Worm (Caenorhabditis elegans): ENCODE results near the gene T20D4.19.
A peak's percentile ranks its signal among the peaks of the same experiment; 100 is the strongest.
"Not testable (repeated sequence)": the region's sequence is repeated elsewhere in the genome, so short reads cannot be mapped to it uniquely, and the experiment has no call there.

The T20D4.19 gene

DNA sequence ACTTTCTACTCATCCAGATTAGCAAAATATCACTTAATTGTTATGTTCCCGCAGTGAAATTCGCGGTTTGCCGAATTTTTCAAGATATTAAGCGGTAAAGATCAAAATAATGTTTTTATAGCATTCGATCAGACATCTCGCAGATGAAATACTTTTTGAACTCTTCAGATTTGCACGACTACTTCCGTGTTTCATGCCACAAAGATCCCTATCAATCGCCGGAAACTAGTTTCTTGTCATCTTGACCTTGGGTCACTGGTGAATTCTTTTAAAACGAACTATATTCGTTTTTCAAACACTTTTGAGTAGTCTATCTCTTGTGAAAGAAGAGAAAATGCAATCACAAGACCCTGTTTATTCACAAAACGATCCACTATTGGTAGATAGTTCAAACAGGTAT lies 18.4 kb downstream of the T20D4.19 start, which contains the start of gene txt-11:
txt-11 (plus strand) TSS at position 301 of the 400 bp plus-strand sequence.
- TF ChIP-seq F39B2.1 (GFP tag; IDR thresholded peaks at IDR 0.05) (no peak), F52B5.7 (tag; optimal IDR thresholded peaks at IDR 0.05) (no peak)

DNA sequence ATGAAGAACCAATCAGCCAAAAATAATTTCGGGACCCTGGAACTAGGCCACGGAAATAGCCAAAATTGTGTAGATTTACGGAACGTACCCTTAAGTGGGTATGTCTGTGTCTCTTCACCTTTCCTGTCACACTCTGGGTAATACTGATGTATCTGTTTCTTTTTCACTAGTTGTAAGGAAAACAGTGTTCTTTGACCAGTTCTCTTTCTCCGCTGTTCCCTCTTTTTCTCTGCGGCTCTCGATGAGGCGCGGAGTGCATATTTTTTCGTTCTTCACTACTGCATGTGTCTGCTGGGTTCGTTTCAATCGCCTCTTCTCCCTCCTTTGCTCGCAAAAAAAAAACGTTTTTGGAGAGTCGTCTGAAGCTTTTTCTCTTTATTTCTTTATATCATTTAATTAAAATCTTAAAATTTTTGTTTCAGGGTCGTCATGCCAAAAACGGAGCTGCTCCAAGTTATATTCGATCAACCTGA lies 21.3 kb downstream of the T20D4.19 start, which contains the start of gene arrd-22:
arrd-22 (plus strand) TSS at position 423 of the 473 bp plus-strand sequence.
- TF ChIP-seq ceh-27 (GFP tag; optimal IDR thresholded peaks at IDR 0.05): peak; percentile 15
- TF ChIP-seq pha-4 (tag; optimal IDR thresholded peaks at IDR 0.05): no peak

DNA sequence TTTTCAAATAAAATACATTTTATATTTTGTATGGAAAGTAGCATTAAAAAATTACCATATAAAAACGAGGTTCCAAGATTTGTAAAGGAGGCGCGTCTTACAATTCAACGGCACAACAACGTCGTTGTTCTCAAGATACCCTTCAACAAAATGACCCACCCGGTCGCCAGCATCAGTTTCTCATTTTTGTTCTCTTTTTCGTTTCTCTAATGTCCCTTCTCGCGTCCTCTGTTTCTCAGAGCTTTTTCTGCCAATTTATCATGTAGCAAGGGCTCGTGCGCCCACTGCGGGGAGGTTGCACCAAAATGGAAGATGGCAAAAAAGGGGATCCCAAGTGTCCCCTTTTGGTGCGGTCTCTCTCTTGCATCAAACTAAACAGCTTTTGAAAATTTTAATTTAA lies 21.9 kb downstream of the T20D4.19 start:
- TF ChIP-seq zim-3 (tag; optimal IDR thresholded peaks at IDR 0.05) (no peak), D2030.7 (GFP tag; IDR thresholded peaks at IDR 0.05) (no peak), ceh-79 (tag; optimal IDR thresholded peaks at IDR 0.05) (no peak), let-607 (tag; optimal IDR thresholded peaks at IDR 0.05) (no peak), K12H6.12 (tag; optimal IDR thresholded peaks at IDR 0.05) (no peak), ceh-91 (GFP tag; IDR thresholded peaks at IDR 0.05) (no peak)

DNA sequence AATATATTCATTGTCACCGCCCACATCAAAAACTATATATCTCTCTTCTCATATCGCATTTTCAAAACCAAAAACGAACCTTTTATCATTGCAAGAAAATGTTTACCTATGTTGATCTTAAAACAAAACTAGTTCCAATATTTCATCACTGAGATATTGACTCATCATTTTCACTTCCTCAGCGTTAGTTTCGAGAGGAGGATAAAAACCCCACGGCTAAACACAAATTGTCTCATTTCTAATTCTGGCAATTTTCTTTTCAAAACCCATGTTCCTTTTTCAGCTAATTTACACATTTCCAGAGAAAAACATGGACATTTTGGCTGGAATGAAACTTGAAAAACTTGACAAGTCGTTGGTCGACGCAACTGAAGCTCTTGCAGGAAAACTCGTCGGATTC lies 22.8 kb downstream of the T20D4.19 start, which contains the start of gene T20D4.7:
T20D4.7 (plus strand) TSS at position 301 of the 400 bp plus-strand sequence.
- TF ChIP-seq ztf-28 (GFP tag; IDR thresholded peaks at IDR 0.05) (no peak), T26A5.8 (tag; optimal IDR thresholded peaks at IDR 0.05) (no peak), ztf-3 (GFP tag; optimal IDR thresholded peaks at IDR 0.05) (no peak), nhr-120 (GFP tag; IDR thresholded peaks at IDR 0.05) (no peak), nhr-80 (tag; optimal IDR thresholded peaks at IDR 0.05) (no peak), T07F8.4 (tag; optimal IDR thresholded peaks at IDR 0.05) (no peak), lag-1 (GFP tag; IDR thresholded peaks at IDR 0.05) (no peak), sea-2 (GFP tag; IDR thresholded peaks at IDR 0.05) (no peak), Y67H2A.10 (GFP tag; conservative IDR thresholded peaks at IDR 0.05) (no peak), Y79H2A.3 (GFP tag; conservative IDR thresholded peaks at IDR 0.05) (no peak), nfya-2 (GFP tag; IDR thresholded peaks at IDR 0.05) (no peak), chd-7 (tag; optimal IDR thresholded peaks at IDR 0.05) (no peak), F57C9.4 (tag; optimal IDR thresholded peaks at IDR 0.05) (no peak), ceh-27 (GFP tag; optimal IDR thresholded peaks at IDR 0.05) (no peak)

DNA sequence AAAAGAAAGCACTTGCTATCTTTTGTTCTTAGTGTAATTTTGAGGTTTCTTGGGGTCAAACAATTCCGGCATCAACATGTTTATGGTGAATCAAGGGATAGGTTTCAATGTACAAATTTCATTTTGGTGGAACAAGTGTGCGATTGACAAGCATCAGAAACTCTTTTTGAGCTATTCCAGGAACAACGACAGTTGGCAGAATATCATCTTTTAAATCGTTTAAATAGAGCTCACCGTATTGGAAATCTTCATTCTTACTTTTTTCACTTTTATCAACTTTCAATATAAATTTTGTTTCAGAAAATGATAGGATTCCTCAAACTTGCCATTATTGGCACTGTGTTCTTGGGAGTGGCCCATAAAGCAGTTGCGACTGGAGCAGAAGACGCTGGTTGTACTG lies 31.5 kb downstream of the T20D4.19 start, which contains the start of gene T20D4.10:
T20D4.10 (plus strand) TSS at position 301 of the 400 bp plus-strand sequence.
- TF ChIP-seq xnd-1 (tag; optimal IDR thresholded peaks at IDR 0.05); ekl-4 (GFP tag; IDR thresholded peaks at IDR 0.05); lsy-27 (tag; optimal IDR thresholded peaks at IDR 0.05; ENCODE audit: borderline replicate concordance, insufficient read depth): not testable (repeated sequence)

DNA sequence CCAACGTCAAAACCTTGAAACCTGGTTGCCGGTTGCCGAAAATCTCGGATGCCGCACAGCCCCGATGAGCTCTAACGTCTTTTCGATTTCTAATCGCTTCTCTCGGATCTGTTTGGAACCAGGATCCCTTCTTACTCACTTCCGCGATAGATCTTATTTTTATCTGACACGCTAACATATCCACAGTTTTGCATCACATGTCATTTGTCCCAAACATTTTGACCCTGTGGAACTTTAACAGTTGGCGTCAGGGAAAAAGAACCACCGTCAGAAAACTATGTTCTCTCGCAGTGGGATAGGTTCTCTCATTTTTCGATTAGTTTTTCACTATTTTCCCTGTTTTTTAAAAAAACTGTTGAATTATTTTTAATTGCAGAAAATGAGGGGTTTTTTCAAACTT lies 33.1 kb downstream of the T20D4.19 start, which contains the start of gene T20D4.11:
T20D4.11 (plus strand) TSS at position 377 of the 400 bp plus-strand sequence.
- TF ChIP-seq atf-7 (tag; optimal IDR thresholded peaks at IDR 0.05) (no peak), ceh-27 (GFP tag; optimal IDR thresholded peaks at IDR 0.05) (no peak), madf-10 (tag; optimal IDR thresholded peaks at IDR 0.05) (no peak), F23B12.7 (tag; optimal IDR thresholded peaks at IDR 0.05; ENCODE audit: insufficient read depth) (no peak), attf-3 (GFP tag; conservative IDR thresholded peaks at IDR 0.05) (no peak), dpff-1 (tag; optimal IDR thresholded peaks at IDR 0.05) (no peak), K11D2.4 (GFP tag; IDR thresholded peaks at IDR 0.05) (no peak), cebp-1 (GFP tag; IDR thresholded peaks at IDR 0.05) (no peak), cebp-1 (tag; optimal IDR thresholded peaks at IDR 0.05) (no peak), sptf-2 (GFP tag; optimal IDR thresholded peaks at IDR 0.05) (no peak), him-1 (tag; optimal IDR thresholded peaks at IDR 0.05) (no peak)

All from whole organism, young adult.